Fruit fly (Drosophila melanogaster): Measurements from ENCODE around the gene Trpml.

DNA sequence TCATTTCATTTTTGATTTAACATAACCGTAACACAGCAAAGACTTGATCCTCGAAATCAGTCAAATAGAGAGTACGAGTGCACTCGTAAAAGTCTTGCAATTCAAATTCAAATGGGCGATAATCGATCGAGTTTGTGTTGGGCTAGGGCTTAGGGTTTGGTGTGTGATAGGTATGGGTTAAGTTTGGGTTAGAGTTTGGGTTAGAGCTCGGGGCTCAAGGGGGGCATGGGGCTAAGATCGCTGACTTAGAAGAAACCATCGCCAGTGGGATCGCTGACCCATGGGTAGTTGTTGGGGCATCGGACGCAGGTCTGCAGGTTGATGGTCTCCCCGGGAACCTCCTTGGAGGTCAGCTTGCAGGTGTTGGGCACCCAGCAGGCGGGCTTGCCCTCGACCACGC is 17.0 kb downstream of the Trpml start:
- TF ChIP-seq pdm3 (GFP tag; optimal IDR thresholded peaks at IDR 0.05) (no peak), CG16779 (tag; optimal IDR thresholded peaks at IDR 0.05) (no peak), CG32006 (GFP tag; optimal IDR thresholded peaks at IDR 0.05) (no peak), Eip75B (GFP tag; optimal IDR thresholded peaks at IDR 0.05) (no peak), CG8119 (GFP tag; IDR thresholded peaks at IDR 0.05) (no peak), CG15336 (GFP tag; IDR thresholded peaks at IDR 0.05) (no peak), CG8319 (GFP tag; optimal IDR thresholded peaks at IDR 0.05) (no peak), achi (GFP tag; optimal IDR thresholded peaks at IDR 0.05) (no peak)

Data from whole organism, prepupa.